Worm (Caenorhabditis elegans): ENCODE results near the gene rps-13.
A peak's percentile ranks its signal among the peaks of the same experiment; 100 is the strongest.

rps-13 gene

ce11 chrIII:6344737-6345136 lies 30.1 kb downstream of the rps-13 start (continued):
- TF ChIP-seq lir-3 (tag; optimal IDR thresholded peaks at IDR 0.05) (no peak), hif-1 (tag; optimal IDR thresholded peaks at IDR 0.05) (peak in 1 of 2 experiments; percentile 57), zfp-3 (GFP tag; conservative IDR thresholded peaks at IDR 0.05) (no peak), arid-1 (GFP tag; conservative IDR thresholded peaks at IDR 0.05) (0 out of 2 replicates have a peak, but pooled peaks have one; percentile 39), T20F7.1 (GFP tag; optimal IDR thresholded peaks at IDR 0.05) (peak; percentile 55), tra-1 (GFP tag; IDR thresholded peaks at IDR 0.05) (no peak), zip-2 (tag; optimal IDR thresholded peaks at IDR 0.05) (no peak), dmd-8 (GFP tag; IDR thresholded peaks at IDR 0.05) (no peak), ces-1 (GFP tag; optimal IDR thresholded peaks at IDR 0.05) (no peak), daf-16 (GFP tag; optimal IDR thresholded peaks at IDR 0.05) (peak in 1 of 2 experiments; percentile 66), daf-16 (tag; optimal IDR thresholded peaks at IDR 0.05) (peak; percentile 64), unc-39 (tag; optimal IDR thresholded peaks at IDR 0.05) (no peak), nhr-48 (tag; optimal IDR thresholded peaks at IDR 0.05) (peak; percentile 6), nhr-237 (tag; optimal IDR thresholded peaks at IDR 0.05) (no peak), vab-7 (GFP tag; IDR thresholded peaks at IDR 0.05) (no peak), nhr-77 (tag; optimal IDR thresholded peaks at IDR 0.05) (peak; percentile 60), gei-8 (GFP tag; optimal IDR thresholded peaks at IDR 0.05) (no peak), rbr-2 (tag; optimal IDR thresholded peaks at IDR 0.05) (peak; percentile 63), lsy-2 (tag; optimal IDR thresholded peaks at IDR 0.05) (peak; percentile 93 to 98), hlh-11 (tag; optimal IDR thresholded peaks at IDR 0.05) (peak; percentile 73), nhr-42 (GFP tag; IDR thresholded peaks at IDR 0.05) (0 out of 2 replicates have a peak, but pooled peaks have one; percentile 33), ZK546.5 (tag; optimal IDR thresholded peaks at IDR 0.05) (peak in 1 of 2 experiments; percentile 14), lin-39 (tag; optimal IDR thresholded peaks at IDR 0.05) (no peak), madf-9 (GFP tag; conservative IDR thresholded peaks at IDR 0.05) (peak; percentile 58; the same call in 1 of the 2 replicates), daf-19 (GFP tag; conservative IDR thresholded peaks at IDR 0.05) (no peak), dmd-6 (GFP tag; IDR thresholded peaks at IDR 0.05) (peak; percentile 69), nhr-76 (tag; optimal IDR thresholded peaks at IDR 0.05) (no peak), ceh-28 (tag; optimal IDR thresholded peaks at IDR 0.05) (no peak), T26A8.4 (GFP tag; IDR thresholded peaks at IDR 0.05) (peak; percentile 66), php-3 (GFP tag; IDR thresholded peaks at IDR 0.05) (no peak), nhr-111 (GFP tag; optimal IDR thresholded peaks at IDR 0.05) (no peak), tag-97 (GFP tag; IDR thresholded peaks at IDR 0.05) (no peak), aha-1 (tag) (peak; percentile 99), lin-15B (tag; optimal IDR thresholded peaks at IDR 0.05) (no peak), D1046.2 (GFP tag; IDR thresholded peaks at IDR 0.05) (no peak), nhr-28 (tag; optimal IDR thresholded peaks at IDR 0.05) (peak; percentile 50), mes-2 (tag; optimal IDR thresholded peaks at IDR 0.05; ENCODE audit: poor library complexity, severe bottlenecking) (peak; percentile 87), unc-130 (GFP tag; optimal IDR thresholded peaks at IDR 0.05) (peak; percentile 34), nhr-10 (tag; optimal IDR thresholded peaks at IDR 0.05) (peak; percentile 38), unc-62 (GFP tag; optimal IDR thresholded peaks at IDR 0.05 in 1 of 2) (peak in 1 of 2 experiments; percentile 38), unc-62 (tag; optimal IDR thresholded peaks at IDR 0.05) (no peak), nhr-6 (tag; optimal IDR thresholded peaks at IDR 0.05) (peak; percentile 45), ztf-7 (tag; optimal IDR thresholded peaks at IDR 0.05) (peak; percentile 37), madf-5 (GFP tag; IDR thresholded peaks at IDR 0.05) (no peak), zfp-2 (tag; optimal IDR thresholded peaks at IDR 0.05) (no peak), egl-43 (GFP tag; IDR thresholded peaks at IDR 0.05) (peak; percentile 45; the same call in 1 of the 2 replicates), nhr-102 (tag; optimal IDR thresholded peaks at IDR 0.05) (no peak), nhr-25 (tag; optimal IDR thresholded peaks at IDR 0.05; ENCODE audit: borderline replicate concordance, insufficient read depth) (peak; percentile 71), fkh-10 (GFP tag; optimal IDR thresholded peaks at IDR 0.05) (peak; percentile 44), ceh-32 (tag; optimal IDR thresholded peaks at IDR 0.05; ENCODE audit: poor library complexity) (no peak), lin-38 (GFP tag; IDR thresholded peaks at IDR 0.05) (peak; percentile 71), R02D3.7 (tag; optimal IDR thresholded peaks at IDR 0.05) (no peak)
